Fruit fly (Drosophila melanogaster): ENCODE measurements around the gene CG31883.

dm6 chr2L:9529858-9530378, 1.6 kb downstream of the CG31883 start:
- TF ChIP-seq CG8478 (optimal IDR thresholded peaks at IDR 0.05) (no peak), Dll (optimal IDR thresholded peaks at IDR 0.05) (no peak), pan (optimal IDR thresholded peaks at IDR 0.05) (no peak), psq (optimal IDR thresholded peaks at IDR 0.05) (no peak), EcR (GFP tag; optimal IDR thresholded peaks at IDR 0.05) (no peak), usp (GFP tag; optimal IDR thresholded peaks at IDR 0.05) (no peak)
